Fruit fly (Drosophila melanogaster) whole organism, embryonic: ENCODE measurements around the gene CG40198.
A peak's percentile ranks its signal among the peaks of the same experiment; 100 is the strongest.

Experiments used
- Adf1 ChIP-seq: fragments of 200-800 bp; sonication (Bioruptor generic); IDR thresholded peaks from 2 replicates; pipeline ENCODE4 v1.3.6; 2022; ENCODE audit warnings: missing biosample characterization, missing genetic modification characterization
- Aef1 ChIP-seq: fragments of 200-800 bp; sonication (Bioruptor generic); IDR thresholded peaks from 3 replicates; pipeline ENCODE4 v1.3.6; 2022; ENCODE audit warnings: missing biosample characterization, missing genetic modification characterization
- Awh ChIP-seq: fragments of 200-800 bp; sonication (Bioruptor generic); IDR thresholded peaks from 2 replicates; pipeline ENCODE4, ENCODE4 v1.3.6; 2022; ENCODE audit warnings: missing biosample characterization, missing genetic modification characterization
- CG10209 ChIP-seq: fragments of 200-800 bp; sonication (Bioruptor generic); optimal IDR thresholded peaks from 3 replicates; lab custom pipeline; 2017; ENCODE audit warnings: missing biosample characterization, mild to moderate bottlenecking, missing genetic modification characterization, missing genetic modification reagents
- CG10321 ChIP-seq: fragments of 200-800 bp; sonication (Bioruptor generic); IDR thresholded peaks from 2 replicates; pipeline ENCODE4 v1.3.6; 2022; ENCODE audit warnings: missing biosample characterization, missing genetic modification characterization
- CG12659 ChIP-seq: fragments of 200-800 bp; sonication (Bioruptor generic); optimal IDR thresholded peaks from 3 replicates; lab custom pipeline; 2017; ENCODE audit warnings: mild to moderate bottlenecking, missing biosample characterization, missing genetic modification reagents, missing genetic modification characterization
- CG12769 ChIP-seq: fragments of 200-800 bp; sonication (Bioruptor generic); optimal IDR thresholded peaks from 2 replicates; lab custom pipeline; 2019; ENCODE audit warnings: missing biosample characterization, mild to moderate bottlenecking, missing genetic modification characterization, moderate library complexity
- CG13624 ChIP-seq: fragments of 200-800 bp; sonication (Bioruptor generic); optimal IDR thresholded peaks from 2 replicates; lab custom pipeline; 2016; ENCODE audit warnings: missing biosample characterization, missing genetic modification characterization
- CG14860 ChIP-seq: fragments of 200-800 bp; sonication (Bioruptor generic); IDR thresholded peaks from 3 replicates; pipeline ENCODE4 v1.3.6; 2022; ENCODE audit warnings: missing biosample characterization, missing genetic modification characterization; ENCODE audit not compliant: partially characterized antibody
- CG17328 ChIP-seq: fragments of 200-800 bp; sonication (Bioruptor generic); IDR thresholded peaks from 2 replicates; pipeline ENCODE4 v1.3.6; 2022; ENCODE audit warnings: missing biosample characterization, missing genetic modification characterization
- CG17802 ChIP-seq: fragments of 200-800 bp; sonication (Bioruptor generic); optimal IDR thresholded peaks from 2 replicates; lab custom pipeline; 2018; ENCODE audit warnings: missing biosample characterization, mild to moderate bottlenecking, missing genetic modification characterization, moderate library complexity
- CG2199 ChIP-seq: fragments of 200-800 bp; sonication (Bioruptor generic); IDR thresholded peaks from 3 replicates; pipeline ENCODE4 v1.3.6; 2022; ENCODE audit warnings: missing biosample characterization, missing genetic modification characterization
- CG2889 ChIP-seq: fragments of 200-800 bp; sonication (Bioruptor generic); IDR thresholded peaks from 3 replicates; pipeline ENCODE4 v1.3.6; 2022; ENCODE audit warnings: missing biosample characterization, missing genetic modification characterization
- CG4820 ChIP-seq: fragments of 200-800 bp; sonication (Bioruptor generic); optimal IDR thresholded peaks from 3 replicates; lab custom pipeline; 2016; ENCODE audit warnings: missing biosample characterization, missing genetic modification characterization
- CG6254 ChIP-seq: fragments of 200-800 bp; sonication (Bioruptor generic); optimal IDR thresholded peaks from 3 replicates; lab custom pipeline; 2017; ENCODE audit warnings: mild to moderate bottlenecking, missing biosample characterization, missing genetic modification reagents, missing genetic modification characterization
- CG7372 ChIP-seq: fragments of 200-800 bp; sonication (Bioruptor generic); IDR thresholded peaks from 2 replicates; pipeline ENCODE4 v1.3.6; 2022; ENCODE audit warnings: missing biosample characterization, missing genetic modification characterization
- CG8089 ChIP-seq: fragments of 200-800 bp; sonication (Bioruptor generic); optimal IDR thresholded peaks from 3 replicates; lab custom pipeline; 2016; ENCODE audit warnings: missing biosample characterization, missing genetic modification characterization
- CG8290 ChIP-seq, 3 experiments: fragments of 200-800 bp; sonication (Bioruptor generic); optimal IDR thresholded peaks; 2 replicates each; lab custom pipeline; 2016 to 2019; ENCODE audit warnings: missing biosample characterization in 3 of 3, missing genetic modification characterization in 3 of 3, mild to moderate bottlenecking in 2 of 3, moderate library complexity in 1 of 3
- CG9876 ChIP-seq: fragments of 200-800 bp; sonication (Bioruptor generic); optimal IDR thresholded peaks from 2 replicates; lab custom pipeline; 2016; ENCODE audit warnings: missing biosample characterization, missing genetic modification characterization
- Dbx ChIP-seq: fragments of 200-800 bp; sonication (Bioruptor generic); IDR thresholded peaks from 3 replicates; pipeline ENCODE4 v1.3.6; 2022; ENCODE audit warnings: missing biosample characterization, missing genetic modification characterization
- Gug ChIP-seq: fragments of 200-800 bp; sonication (Bioruptor generic); IDR thresholded peaks from 4 replicates; pipeline ENCODE4 v1.3.6; 2022; ENCODE audit warnings: missing biosample characterization, missing genetic modification characterization
- HLH3B ChIP-seq: fragments of 200-800 bp; sonication (Bioruptor generic); IDR thresholded peaks from 2 replicates; pipeline ENCODE4 v1.3.6; 2022; ENCODE audit warnings: missing biosample characterization, missing genetic modification characterization
- HLH54F ChIP-seq: fragments of 200-800 bp; sonication (Bioruptor generic); optimal IDR thresholded peaks from 3 replicates; lab custom pipeline; 2016; ENCODE audit warnings: missing biosample characterization, missing genetic modification characterization
- Jarid2 ChIP-seq: fragments of 200-800 bp; sonication (Bioruptor generic); optimal IDR thresholded peaks from 3 replicates; lab custom pipeline; 2017; ENCODE audit warnings: mild to moderate bottlenecking, missing biosample characterization, missing genetic modification reagents, missing genetic modification characterization
- Mrtf ChIP-seq: fragments of 200-800 bp; sonication (Bioruptor generic); IDR thresholded peaks from 3 replicates; pipeline ENCODE4 v1.3.6; 2022; ENCODE audit warnings: missing biosample characterization, missing genetic modification characterization
- Oaz ChIP-seq: fragments of 200-800 bp; sonication (Bioruptor generic); IDR thresholded peaks from 2 replicates; pipeline ENCODE4 v1.3.6; 2022; ENCODE audit warnings: missing biosample characterization, missing genetic modification characterization
- Sin3A ChIP-seq: fragments of >200 bp; optimal IDR thresholded peaks from 2 replicates; lab custom pipeline; 2018
- Sry-δ ChIP-seq: fragments of 200-800 bp; sonication (Bioruptor generic); optimal IDR thresholded peaks from 2 replicates; lab custom pipeline; 2016; ENCODE audit warnings: missing biosample characterization, missing genetic modification characterization
- Taf1 ChIP-seq: fragments of 200-800 bp; sonication (Bioruptor generic); IDR thresholded peaks from 2 replicates; pipeline ENCODE4 v1.3.6; 2022; ENCODE audit warnings: missing biosample characterization, missing genetic modification characterization
- Trl ChIP-seq, 3 experiments: fragments of >200 bp in 2 of 3; fragments of 200-800 bp in 1 of 3; sonication (Bioruptor generic) in 1 of 3; optimal IDR thresholded peaks; 2 replicates in 1 of 3; 3 replicates in 2 of 3; lab custom pipeline; 2016 to 2017; ENCODE audit warnings: missing biosample characterization in 1 of 3, missing genetic modification characterization in 1 of 3
- bab2 ChIP-seq: fragments of 200-800 bp; sonication (Bioruptor generic); optimal IDR thresholded peaks from 2 replicates; lab custom pipeline; 2016; ENCODE audit warnings: missing biosample characterization, missing genetic modification characterization
- bbx ChIP-seq: fragments of 200-800 bp; sonication (Bioruptor generic); IDR thresholded peaks from 2 replicates; pipeline ENCODE4 v1.3.6; 2022; ENCODE audit warnings: missing biosample characterization, missing genetic modification characterization; ENCODE audit not compliant: partially characterized antibody
- chinmo ChIP-seq: fragments of 200-800 bp; sonication (Bioruptor generic); IDR thresholded peaks from 4 replicates; pipeline ENCODE4 v1.3.6; 2022; ENCODE audit warnings: missing biosample characterization, missing genetic modification characterization; ENCODE audit not compliant: partially characterized antibody
- da ChIP-seq: fragments of 200-800 bp; sonication (Bioruptor generic); optimal IDR thresholded peaks from 2 replicates; lab custom pipeline; 2016; ENCODE audit warnings: missing biosample characterization, missing genetic modification characterization
- danr ChIP-seq: fragments of 200-800 bp; sonication (Bioruptor generic); IDR thresholded peaks from 2 replicates; pipeline ENCODE4 v1.3.6; 2022; ENCODE audit warnings: missing biosample characterization, missing genetic modification characterization
- gcm2 ChIP-seq: fragments of 200-800 bp; sonication (Bioruptor generic); optimal IDR thresholded peaks from 2 replicates; lab custom pipeline; 2016; ENCODE audit warnings: missing biosample characterization, missing genetic modification characterization
- grn ChIP-seq: fragments of 200-800 bp; sonication (Bioruptor generic); optimal IDR thresholded peaks from 3 replicates; lab custom pipeline; 2017; ENCODE audit warnings: missing biosample characterization, missing genetic modification characterization
- hkb ChIP-seq, 2 experiments: fragments of 200-800 bp in 1 of 2; fragments of >200 bp in 1 of 2; sonication (Bioruptor generic) in 1 of 2; IDR thresholded peaks in 1 of 2; optimal IDR thresholded peaks in 1 of 2; 2 replicates each; pipeline versions ENCODE4 v1.3.6 to Lab custom; 2017 to 2022; ENCODE audit warnings: missing biosample characterization in 1 of 2, missing genetic modification characterization in 1 of 2
- kni ChIP-seq: fragments of 200-800 bp; sonication (Bioruptor generic); optimal IDR thresholded peaks from 3 replicates; lab custom pipeline; 2017; ENCODE audit warnings: mild to moderate bottlenecking, missing biosample characterization, missing genetic modification reagents, missing genetic modification characterization
- mld ChIP-seq: fragments of 200-800 bp; sonication (Bioruptor generic); IDR thresholded peaks from 3 replicates; pipeline ENCODE4 v1.3.6; 2022; ENCODE audit warnings: missing biosample characterization, missing genetic modification characterization; ENCODE audit not compliant: partially characterized antibody
- nerfin-2 ChIP-seq: fragments of 200-800 bp; sonication (Bioruptor generic); IDR thresholded peaks from 2 replicates; pipeline ENCODE4 v1.3.6; 2022; ENCODE audit warnings: missing biosample characterization, missing genetic modification characterization; ENCODE audit not compliant: partially characterized antibody
- nom ChIP-seq: fragments of 200-800 bp; sonication (Bioruptor generic); optimal IDR thresholded peaks from 2 replicates; lab custom pipeline; 2017; ENCODE audit warnings: missing biosample characterization, missing genetic modification characterization, mild to moderate bottlenecking, moderate library complexity, missing genetic modification reagents
- sens ChIP-seq: fragments of 200-800 bp; sonication (Bioruptor generic); peaks from one replicate; lab custom pipeline; 2016; ENCODE audit warnings: missing biosample characterization, missing genetic modification characterization
- sim ChIP-seq: fragments of 200-800 bp; sonication (Bioruptor generic); IDR thresholded peaks from 2 replicates; pipeline ENCODE4 v1.3.6; 2022; ENCODE audit warnings: missing biosample characterization, missing genetic modification characterization
- stc ChIP-seq: fragments of 200-800 bp; sonication (Bioruptor generic); IDR thresholded peaks from 2 replicates; pipeline ENCODE4 v1.3.6; 2022; ENCODE audit warnings: missing biosample characterization, missing genetic modification characterization
- usp ChIP-seq: fragments of >200 bp; optimal IDR thresholded peaks from 2 replicates; lab custom pipeline; 2017; ENCODE audit warnings: missing biosample characterization, missing genetic modification characterization
- z ChIP-seq: fragments of 200-800 bp; sonication (Bioruptor generic); IDR thresholded peaks from 3 replicates; pipeline ENCODE4 v1.3.6; 2022; ENCODE audit warnings: missing biosample characterization, missing genetic modification characterization

CG40198 gene

DNA sequence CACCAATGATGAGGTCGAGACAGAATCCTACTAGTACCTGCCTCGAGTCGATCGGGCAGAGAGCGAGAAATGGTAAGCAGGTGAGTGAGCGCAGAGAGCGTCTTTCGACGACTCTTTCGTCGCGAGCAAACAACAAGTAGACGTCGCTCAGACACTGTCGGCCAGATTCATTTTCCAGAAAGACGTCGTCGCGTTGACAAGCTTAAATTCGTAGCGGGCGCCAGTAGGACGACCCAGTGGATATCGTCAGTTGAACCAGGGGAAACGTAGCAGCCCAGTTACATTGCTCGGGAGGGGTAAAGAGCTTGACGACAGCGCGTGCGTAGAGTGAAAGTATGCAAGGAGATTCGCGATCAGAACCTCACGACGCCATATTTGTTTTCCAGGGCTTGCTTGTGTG is 12.4 kb upstream of the CG40198 start, which contains the start of gene CG12581 (continued):
- no peak for TF ChIP-seq Aef1 (GFP tag; lab: Robert Waterston, UW)
- TF ChIP-seq grn (GFP tag; lab: Kevin White, UChicago) = peak; percentile 28
- no peak for TF ChIP-seq CG8290 (GFP tag; optimal IDR thresholded peaks at IDR 0.05; lab: Kevin White, UChicago)
- peak in 1 of 2 experiments; percentile 26 for TF ChIP-seq CG8290 (tag; optimal IDR thresholded peaks at IDR 0.05; lab: Kevin White, UChicago)
- peak; percentile 1 for TF ChIP-seq CG12659 (GFP tag; lab: Kevin White, UChicago)
- TF ChIP-seq, all 482 proteins: peak for 23

DNA sequence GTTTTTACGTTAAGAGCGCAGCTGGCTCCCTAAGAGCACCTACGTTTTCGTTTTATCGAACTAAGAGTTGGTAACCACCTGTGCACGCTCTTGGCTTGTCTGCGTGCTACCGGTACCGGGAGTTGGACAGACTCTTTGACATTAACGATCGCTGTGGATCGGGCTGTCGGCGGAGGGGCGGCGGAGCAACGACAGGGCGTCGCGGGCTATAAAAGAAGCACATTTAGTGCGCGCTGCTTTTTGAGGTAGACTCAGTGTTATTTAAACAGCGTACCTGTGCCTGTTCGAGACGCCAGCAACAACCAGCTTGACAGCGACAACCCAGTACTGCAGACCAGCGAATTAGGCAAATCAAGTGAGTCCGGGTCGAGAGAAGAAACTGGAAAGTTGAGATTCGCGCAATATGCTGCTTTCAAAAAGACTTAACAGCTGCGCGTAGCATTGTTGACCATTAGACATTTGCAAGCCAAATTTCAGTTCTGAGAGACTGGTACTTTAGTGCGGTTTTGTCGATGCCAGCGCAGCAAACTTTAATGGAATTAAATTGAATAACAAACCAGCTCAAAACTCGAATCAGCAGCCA is 31.7 kb downstream of the CG40198 start:
- no peak for TF ChIP-seq CG2889 (GFP tag; lab: Robert Waterston, UW)
- 0 out of 4 replicates have a peak, but pooled peaks have one; percentile 75 for TF ChIP-seq chinmo (GFP tag; lab: Robert Waterston, UW)
- TF ChIP-seq Dbx (GFP tag; lab: Robert Waterston, UW) = peak; percentile 60; the same call in 2 of the 3 replicates
- peak; percentile 52 for TF ChIP-seq nom (GFP tag; lab: Kevin White, UChicago)
- TF ChIP-seq sim = no peak
- no peak for TF ChIP-seq hkb (optimal IDR thresholded peaks at IDR 0.05; lab: Kevin White, UChicago)
- peak; percentile 37; the same call in 1 of the 2 replicates for TF ChIP-seq hkb (GFP tag; IDR thresholded peaks at IDR 0.05; lab: Robert Waterston, UW)
- TF ChIP-seq kni (GFP tag; lab: Kevin White, UChicago) = peak; percentile 44
- no peak for TF ChIP-seq Taf1 (GFP tag; lab: Robert Waterston, UW)
- TF ChIP-seq Gug (GFP tag; lab: Robert Waterston, UW) = no peak
- 0 out of 2 replicates have a peak, but pooled peaks have one; percentile 23 for TF ChIP-seq bbx
- TF ChIP-seq usp (GFP tag; lab: Kevin White, UChicago) = no peak
- no peak for TF ChIP-seq bab2
- no peak for TF ChIP-seq HLH3B (GFP tag; lab: Robert Waterston, UW)
- no peak for TF ChIP-seq Sry-δ (GFP tag; lab: Kevin White, UChicago)
- no peak for TF ChIP-seq da (GFP tag; lab: Kevin White, UChicago)
- no peak for TF ChIP-seq Oaz (GFP tag; lab: Robert Waterston, UW)
- TF ChIP-seq Jarid2 = peak; percentile 2
- peak; percentile 60; the same call in 1 of the 2 replicates for TF ChIP-seq Adf1
- TF ChIP-seq HLH54F (GFP tag; lab: Kevin White, UChicago) = no peak
- TF ChIP-seq Awh (GFP tag; lab: Robert Waterston, UW) = peak; percentile 34; the same call in 1 of the 2 replicates
- TF ChIP-seq mld (GFP tag; lab: Robert Waterston, UW) = 0 out of 3 replicates have a peak, but pooled peaks have one; percentile 36
- TF ChIP-seq CG4820 (GFP tag; lab: Kevin White, UChicago) = no peak
- TF ChIP-seq sens (GFP tag; lab: Kevin White, UChicago) = peak; percentile 28
- no peak for TF ChIP-seq CG9876 (GFP tag; lab: Kevin White, UChicago)
- no peak for TF ChIP-seq Sin3A (lab: Kevin White, UChicago)
- 0 out of 3 replicates have a peak, but pooled peaks have one; percentile 21 for TF ChIP-seq CG14860 (GFP tag; lab: Robert Waterston, UW)
- TF ChIP-seq CG2199 (GFP tag; lab: Robert Waterston, UW) = 0 out of 3 replicates have a peak, but pooled peaks have one; percentile 13
- no peak for TF ChIP-seq CG8089 (GFP tag; lab: Kevin White, UChicago)
- no peak for TF ChIP-seq stc (GFP tag; lab: Robert Waterston, UW)
- 0 out of 2 replicates have a peak, but pooled peaks have one; percentile 14 for TF ChIP-seq CG7372 (GFP tag; lab: Robert Waterston, UW)
- no peak for TF ChIP-seq nerfin-2 (GFP tag; lab: Robert Waterston, UW)
- no peak for TF ChIP-seq CG10209 (GFP tag; lab: Kevin White, UChicago)
- peak; percentile 85 for TF ChIP-seq CG12769
- no peak for TF ChIP-seq CG10321 (GFP tag; lab: Robert Waterston, UW)
- no peak for TF ChIP-seq CG6254 (GFP tag; lab: Kevin White, UChicago)
- no peak for TF ChIP-seq danr (GFP tag; lab: Robert Waterston, UW)
- TF ChIP-seq gcm2 (GFP tag; lab: Kevin White, UChicago) = no peak
- peak; percentile 7 for TF ChIP-seq CG13624 (GFP tag; lab: Kevin White, UChicago)
- TF ChIP-seq z (GFP tag; lab: Robert Waterston, UW) = 0 out of 3 replicates have a peak, but pooled peaks have one; percentile 24
- 0 out of 2 replicates have a peak, but pooled peaks have one; percentile 28 for TF ChIP-seq CG17328
- no peak for TF ChIP-seq CG17802
- TF ChIP-seq Trl (optimal IDR thresholded peaks at IDR 0.05; lab: Kevin White, UChicago) = peak; percentile 42 to 49
- no peak for TF ChIP-seq Trl (GFP tag; optimal IDR thresholded peaks at IDR 0.05; lab: Kevin White, UChicago)
- TF ChIP-seq Mrtf (GFP tag; lab: Robert Waterston, UW) = no peak
